Worm (Caenorhabditis elegans): ENCODE results near the gene ZK154.5.

The ZK154.5 gene

ce11 chrX:7739353-7739752 lies 48.4 kb downstream of the ZK154.5 start, which contains the start of gene K09F5.1:
Gene K09F5.1, plus strand, starts transcription at chrX:7739653.
- no peak for TF ChIP-seq B0336.3 (GFP tag; IDR thresholded peaks at IDR 0.05)
- no peak for TF ChIP-seq ZK185.1 (tag; optimal IDR thresholded peaks at IDR 0.05; ENCODE audit: poor library complexity, severe bottlenecking)
- no peak for TF ChIP-seq hrde-1 (tag; optimal IDR thresholded peaks at IDR 0.05; ENCODE audit: borderline replicate concordance)
- TF ChIP-seq T26A5.8 (tag; optimal IDR thresholded peaks at IDR 0.05): no peak
- no peak for TF ChIP-seq nhr-90 (tag; optimal IDR thresholded peaks at IDR 0.05)
- no peak for TF ChIP-seq ceh-40 (GFP tag; IDR thresholded peaks at IDR 0.05)
- no peak for TF ChIP-seq attf-6 (GFP tag; IDR thresholded peaks at IDR 0.05)
- TF ChIP-seq lin-26 (GFP tag; IDR thresholded peaks at IDR 0.05): no peak
- TF ChIP-seq lin-54 (GFP tag; optimal IDR thresholded peaks at IDR 0.05): no peak
- no peak for TF ChIP-seq aptf-2 (GFP tag; conservative IDR thresholded peaks at IDR 0.05)

- TF ChIP-seq C06A6.2 (GFP tag; conservative IDR thresholded peaks at IDR 0.05) (no peak), repo-1 (tag; optimal IDR thresholded peaks at IDR 0.05) (no peak), chd-7 (tag; optimal IDR thresholded peaks at IDR 0.05) (no peak), tbp1 (GFP tag; optimal IDR thresholded peaks at IDR 0.05) (no peak), ets-4 (GFP tag; optimal IDR thresholded peaks at IDR 0.05) (no peak), pha-4 (tag; optimal IDR thresholded peaks at IDR 0.05) (no peak), B0261.1 (tag; optimal IDR thresholded peaks at IDR 0.05) (no peak), attf-6 (GFP tag; IDR thresholded peaks at IDR 0.05) (no peak)
These were observed 51.6 kb downstream of the ZK154.5 start, which contains the start of gene set-12 for ce11 chrX:7736171-7736570. Gene set-12, minus strand, starts transcription at chrX:7736271.

ce11 chrX:7733571-7733970 lies 54.2 kb downstream of the ZK154.5 start:
- peak; percentile 60; the same call in 1 of the 2 replicates for TF ChIP-seq B0336.3 (GFP tag; IDR thresholded peaks at IDR 0.05)
- TF ChIP-seq lin-26 (GFP tag; IDR thresholded peaks at IDR 0.05): 0 out of 2 replicates have a peak, but pooled peaks have one; percentile 4
- no peak for TF ChIP-seq aptf-3 (GFP tag; IDR thresholded peaks at IDR 0.05)
- no peak for TF ChIP-seq lin-35 (GFP tag; optimal IDR thresholded peaks at IDR 0.05)
- TF ChIP-seq Y53G8AR.9 (GFP tag; conservative IDR thresholded peaks at IDR 0.05): peak; percentile 24; the same call in 1 of the 2 replicates
- peak; percentile 23 for TF ChIP-seq atf-7 (tag; optimal IDR thresholded peaks at IDR 0.05)
- TF ChIP-seq let-526 (GFP tag; IDR thresholded peaks at IDR 0.05): no peak
- TF ChIP-seq rec-8 (tag; optimal IDR thresholded peaks at IDR 0.05): no peak
- TF ChIP-seq tlf-1 (GFP tag; optimal IDR thresholded peaks at IDR 0.05): no peak
- no peak for TF ChIP-seq F52B5.7 (tag; optimal IDR thresholded peaks at IDR 0.05)
- peak; percentile 82 for TF ChIP-seq Y56A3A.18 (GFP tag; IDR thresholded peaks at IDR 0.05)
- TF ChIP-seq xnd-1 (tag; optimal IDR thresholded peaks at IDR 0.05): no peak
- TF ChIP-seq ceh-27 (GFP tag; optimal IDR thresholded peaks at IDR 0.05): no peak
- TF ChIP-seq tbp1 (GFP tag; optimal IDR thresholded peaks at IDR 0.05): no peak
- no peak for TF ChIP-seq attf-3 (GFP tag; conservative IDR thresholded peaks at IDR 0.05)
- no peak for TF ChIP-seq nfya-2 (GFP tag; IDR thresholded peaks at IDR 0.05)
- no peak for TF ChIP-seq snpc-4 (GFP tag; optimal IDR thresholded peaks at IDR 0.05)
- TF ChIP-seq snpc-4 (tag; optimal IDR thresholded peaks at IDR 0.05): no peak
- no peak for TF ChIP-seq nfyb-1 (GFP tag; IDR thresholded peaks at IDR 0.05)
- TF ChIP-seq madf-10 (tag; optimal IDR thresholded peaks at IDR 0.05): no peak

Measured in whole organism, young adult.